Fruit fly (Drosophila melanogaster) whole organism, embryonic: ENCODE data around the gene PhKgamma.

ENCODE experiments used
- Atf3 ChIP-seq: fragments of 200-800 bp; sonication (Bioruptor generic); optimal IDR thresholded peaks from 3 replicates; lab custom pipeline; 2016; ENCODE audit warnings: missing biosample characterization, missing genetic modification characterization
- CG1024 ChIP-seq: fragments of 200-800 bp; sonication (Bioruptor generic); IDR thresholded peaks from 2 replicates; pipeline ENCODE4 v1.3.6; 2022; ENCODE audit warnings: missing biosample characterization, missing genetic modification characterization
- CG10565 ChIP-seq: fragments of 200-800 bp; sonication (Bioruptor generic); optimal IDR thresholded peaks from 3 replicates; lab custom pipeline; 2016; ENCODE audit warnings: missing biosample characterization, mild to moderate bottlenecking, missing genetic modification characterization
- CG11723 ChIP-seq: fragments of 200-800 bp; sonication (Bioruptor generic); optimal IDR thresholded peaks from 2 replicates; lab custom pipeline; 2017; ENCODE audit warnings: missing biosample characterization, mild to moderate bottlenecking, missing genetic modification characterization
- CG12391 ChIP-seq: fragments of 200-800 bp; sonication (Bioruptor generic); optimal IDR thresholded peaks from 3 replicates; lab custom pipeline; 2018; ENCODE audit warnings: missing biosample characterization, mild to moderate bottlenecking, missing genetic modification characterization, moderate library complexity
- CG17385 ChIP-seq: fragments of 200-800 bp; sonication (Bioruptor generic); optimal IDR thresholded peaks from 3 replicates; lab custom pipeline; 2018; ENCODE audit warnings: missing biosample characterization, mild to moderate bottlenecking, missing genetic modification characterization
- CG32767 ChIP-seq: fragments of 200-800 bp; sonication (Bioruptor generic); IDR thresholded peaks from 2 replicates; pipeline ENCODE4 v1.3.6; 2022; ENCODE audit warnings: missing biosample characterization, missing genetic modification characterization
- CG34224 ChIP-seq: fragments of 200-800 bp; sonication (Bioruptor generic); IDR thresholded peaks from 3 replicates; pipeline ENCODE4 v1.3.6; 2022; ENCODE audit warnings: missing biosample characterization, missing genetic modification characterization; ENCODE audit not compliant: partially characterized antibody
- CG4328 ChIP-seq: fragments of 200-800 bp; sonication (Bioruptor generic); optimal IDR thresholded peaks from 3 replicates; lab custom pipeline; 2017; ENCODE audit warnings: missing biosample characterization, missing genetic modification reagents, missing genetic modification characterization
- CG4424 ChIP-seq: fragments of 200-800 bp; sonication (Bioruptor generic); optimal IDR thresholded peaks from 3 replicates; lab custom pipeline; 2016; ENCODE audit warnings: missing biosample characterization, missing genetic modification characterization
- CG7271 ChIP-seq: fragments of 200-800 bp; sonication (Bioruptor generic); optimal IDR thresholded peaks from 2 replicates; lab custom pipeline; 2018; ENCODE audit warnings: missing biosample characterization, mild to moderate bottlenecking, missing genetic modification characterization, moderate library complexity
- CG8359 ChIP-seq: fragments of 200-800 bp; sonication (Bioruptor generic); optimal IDR thresholded peaks from 2 replicates; lab custom pipeline; 2017; ENCODE audit warnings: missing biosample characterization, mild to moderate bottlenecking, missing genetic modification characterization, borderline replicate concordance
- CG8765 ChIP-seq: fragments of 200-800 bp; sonication (Bioruptor generic); IDR thresholded peaks from 2 replicates; pipeline ENCODE4 v1.3.6; 2022; ENCODE audit warnings: missing biosample characterization, missing genetic modification characterization
- CG9437 ChIP-seq: fragments of 200-800 bp; sonication (Bioruptor generic); optimal IDR thresholded peaks from 2 replicates; lab custom pipeline; 2018; ENCODE audit warnings: missing biosample characterization, mild to moderate bottlenecking, missing genetic modification characterization
- CG9727 ChIP-seq: fragments of 200-800 bp; sonication (Bioruptor generic); optimal IDR thresholded peaks from 3 replicates; lab custom pipeline; 2017; ENCODE audit warnings: missing biosample characterization, mild to moderate bottlenecking, missing genetic modification characterization
- CG9876 ChIP-seq: fragments of 200-800 bp; sonication (Bioruptor generic); optimal IDR thresholded peaks from 2 replicates; lab custom pipeline; 2016; ENCODE audit warnings: missing biosample characterization, missing genetic modification characterization
- CTCF ChIP-seq: fragments of 200-800 bp; sonication (Bioruptor generic); optimal IDR thresholded peaks from 2 replicates; lab custom pipeline; 2017; ENCODE audit warnings: missing biosample characterization, mild to moderate bottlenecking, missing genetic modification characterization, moderate library complexity
- Dll ChIP-seq: fragments of 200-800 bp; sonication (Bioruptor generic); IDR thresholded peaks from 4 replicates; pipeline ENCODE4 v1.3.6; 2022; ENCODE audit warnings: missing biosample characterization, missing genetic modification characterization; ENCODE audit not compliant: partially characterized antibody
- Dp ChIP-seq: fragments of 200-800 bp; sonication (Bioruptor generic); optimal IDR thresholded peaks from 2 replicates; lab custom pipeline; 2018; ENCODE audit warnings: missing biosample characterization, mild to moderate bottlenecking, missing genetic modification characterization, moderate library complexity
- ERR ChIP-seq: fragments of 200-800 bp; sonication (Bioruptor generic); optimal IDR thresholded peaks from 2 replicates; lab custom pipeline; 2016; ENCODE audit warnings: missing biosample characterization, missing genetic modification characterization
- Gug ChIP-seq: fragments of 200-800 bp; sonication (Bioruptor generic); IDR thresholded peaks from 4 replicates; pipeline ENCODE4 v1.3.6; 2022; ENCODE audit warnings: missing biosample characterization, missing genetic modification characterization
- HmgD ChIP-seq: fragments of 200-800 bp; sonication (Bioruptor generic); optimal IDR thresholded peaks from 3 replicates; lab custom pipeline; 2016; ENCODE audit warnings: missing biosample characterization, missing genetic modification characterization
- Hmr ChIP-seq: fragments of 200-800 bp; sonication (Bioruptor generic); optimal IDR thresholded peaks from 3 replicates; lab custom pipeline; 2017; ENCODE audit warnings: mild to moderate bottlenecking, missing biosample characterization, missing genetic modification reagents, missing genetic modification characterization
- Meics ChIP-seq: fragments of 200-800 bp; sonication (Bioruptor generic); optimal IDR thresholded peaks from 2 replicates; lab custom pipeline; 2017; ENCODE audit warnings: missing biosample characterization, mild to moderate bottlenecking, missing genetic modification characterization
- NC2α ChIP-seq: fragments of 200-800 bp; sonication (Bioruptor generic); optimal IDR thresholded peaks from 2 replicates; lab custom pipeline; 2016; ENCODE audit warnings: missing biosample characterization, missing genetic modification characterization
- NK7.1 ChIP-seq: fragments of 200-800 bp; sonication (Bioruptor generic); optimal IDR thresholded peaks from 3 replicates; lab custom pipeline; 2016; ENCODE audit warnings: missing biosample characterization, missing genetic modification characterization
- Nf-YC ChIP-seq: fragments of 200-800 bp; optimal IDR thresholded peaks from 3 replicates; lab custom pipeline; 2019; ENCODE audit warnings: missing biosample characterization, mild to moderate bottlenecking, missing genetic modification characterization, moderate library complexity
- Rx ChIP-seq: fragments of 200-800 bp; sonication (Bioruptor generic); IDR thresholded peaks from 2 replicates; pipeline ENCODE4 v1.3.6; 2022; ENCODE audit warnings: missing biosample characterization, missing genetic modification characterization
- Taf1 ChIP-seq: fragments of 200-800 bp; sonication (Bioruptor generic); IDR thresholded peaks from 2 replicates; pipeline ENCODE4 v1.3.6; 2022; ENCODE audit warnings: missing biosample characterization, missing genetic modification characterization
- ap ChIP-seq: fragments of 200-800 bp; sonication (Bioruptor generic); IDR thresholded peaks from 2 replicates; pipeline ENCODE4 v1.3.6; 2022; ENCODE audit warnings: missing biosample characterization, missing genetic modification characterization
- bbx ChIP-seq: fragments of 200-800 bp; sonication (Bioruptor generic); IDR thresholded peaks from 2 replicates; pipeline ENCODE4 v1.3.6; 2022; ENCODE audit warnings: missing biosample characterization, missing genetic modification characterization; ENCODE audit not compliant: partially characterized antibody
- cg ChIP-seq: fragments of 200-800 bp; sonication (Bioruptor generic); optimal IDR thresholded peaks from 3 replicates; lab custom pipeline; 2019; ENCODE audit warnings: missing biosample characterization, mild to moderate bottlenecking, missing genetic modification characterization, moderate library complexity
- chif ChIP-seq, 2 experiments: fragments of 200-800 bp; sonication (Bioruptor generic); optimal IDR thresholded peaks; 3 replicates each; lab custom pipeline; 2016; ENCODE audit warnings: missing biosample characterization in 2 of 2, missing genetic modification characterization in 2 of 2
- chn ChIP-seq: fragments of 200-800 bp; sonication (Bioruptor generic); optimal IDR thresholded peaks from 2 replicates; lab custom pipeline; 2016; ENCODE audit warnings: missing biosample characterization, missing genetic modification characterization
- dpn ChIP-seq, 2 experiments: fragments of 200-800 bp; sonication (Bioruptor generic); optimal IDR thresholded peaks; 3 replicates each; lab custom pipeline; 2016; ENCODE audit warnings: missing biosample characterization in 2 of 2, missing genetic modification characterization in 2 of 2
- fd3F ChIP-seq: fragments of 200-800 bp; sonication (Bioruptor generic); optimal IDR thresholded peaks from 2 replicates; lab custom pipeline; 2018; ENCODE audit warnings: missing biosample characterization, mild to moderate bottlenecking, missing genetic modification characterization, moderate library complexity
- gsb-n ChIP-seq: fragments of 200-800 bp; sonication (Bioruptor generic); optimal IDR thresholded peaks from 3 replicates; lab custom pipeline; 2018; ENCODE audit warnings: missing biosample characterization, mild to moderate bottlenecking, missing genetic modification characterization
- gt ChIP-seq: fragments of 200-800 bp; sonication (Bioruptor generic); IDR thresholded peaks from 2 replicates; pipeline ENCODE4 v1.3.6; 2022; ENCODE audit warnings: missing biosample characterization, missing genetic modification characterization
- hb ChIP-seq: fragments of 200-800 bp; sonication (Bioruptor generic); IDR thresholded peaks from 3 replicates; pipeline ENCODE4 v1.3.6; 2022; ENCODE audit warnings: missing biosample characterization, missing genetic modification characterization; ENCODE audit not compliant: partially characterized antibody
- hbn ChIP-seq: fragments of 200-800 bp; sonication (Bioruptor generic); IDR thresholded peaks from 2 replicates; pipeline ENCODE4 v1.3.6; 2022; ENCODE audit warnings: missing biosample characterization, missing genetic modification characterization; ENCODE audit not compliant: partially characterized antibody
- kay ChIP-seq: fragments of 200-800 bp; sonication (Bioruptor generic); optimal IDR thresholded peaks from 2 replicates; lab custom pipeline; 2016; ENCODE audit warnings: missing biosample characterization, missing genetic modification characterization
- lov ChIP-seq, 2 experiments: fragments of 200-800 bp in 1 of 2; fragments of >200 bp in 1 of 2; sonication (Bioruptor generic) in 1 of 2; IDR thresholded peaks in 1 of 2; optimal IDR thresholded peaks in 1 of 2; 2 replicates in 1 of 2; 3 replicates in 1 of 2; pipeline versions ENCODE4 v1.3.6 to Lab custom; 2017 to 2022; ENCODE audit warnings: missing biosample characterization in 1 of 2, missing genetic modification characterization in 1 of 2
- mld ChIP-seq: fragments of 200-800 bp; sonication (Bioruptor generic); IDR thresholded peaks from 3 replicates; pipeline ENCODE4 v1.3.6; 2022; ENCODE audit warnings: missing biosample characterization, missing genetic modification characterization; ENCODE audit not compliant: partially characterized antibody
- p53 ChIP-seq: fragments of 200-800 bp; sonication (Bioruptor generic); optimal IDR thresholded peaks from 2 replicates; lab custom pipeline; 2016; ENCODE audit warnings: missing biosample characterization, missing genetic modification characterization
- pfk ChIP-seq: fragments of 200-800 bp; sonication (Bioruptor generic); optimal IDR thresholded peaks from 2 replicates; lab custom pipeline; 2018; ENCODE audit warnings: missing biosample characterization, mild to moderate bottlenecking, missing genetic modification characterization, moderate library complexity
- scrt ChIP-seq: fragments of 200-800 bp; sonication (Bioruptor generic); optimal IDR thresholded peaks from 2 replicates; lab custom pipeline; 2018; ENCODE audit warnings: missing biosample characterization, mild to moderate bottlenecking, missing genetic modification characterization, moderate library complexity
- slp2 ChIP-seq: fragments of 200-800 bp; sonication (Bioruptor generic); optimal IDR thresholded peaks from 2 replicates; lab custom pipeline; 2016; ENCODE audit warnings: missing biosample characterization, missing genetic modification characterization
- sna ChIP-seq: fragments of 200-800 bp; sonication (Bioruptor generic); IDR thresholded peaks from 2 replicates; pipeline ENCODE4 v1.3.6; 2022; ENCODE audit warnings: missing biosample characterization, missing genetic modification characterization; ENCODE audit not compliant: partially characterized antibody
- trem ChIP-seq: fragments of 200-800 bp; optimal IDR thresholded peaks from 3 replicates; lab custom pipeline; 2019; ENCODE audit warnings: missing biosample characterization, mild to moderate bottlenecking, missing genetic modification characterization, moderate library complexity
- tx ChIP-seq: fragments of 200-800 bp; sonication (Bioruptor generic); optimal IDR thresholded peaks from 2 replicates; lab custom pipeline; 2016; ENCODE audit warnings: missing biosample characterization, missing genetic modification characterization
- yki ChIP-seq: fragments of >200 bp; optimal IDR thresholded peaks from 3 replicates; lab custom pipeline; 2018
- z ChIP-seq: fragments of 200-800 bp; sonication (Bioruptor generic); IDR thresholded peaks from 3 replicates; pipeline ENCODE4 v1.3.6; 2022; ENCODE audit warnings: missing biosample characterization, missing genetic modification characterization

PhKgamma gene

DNA sequence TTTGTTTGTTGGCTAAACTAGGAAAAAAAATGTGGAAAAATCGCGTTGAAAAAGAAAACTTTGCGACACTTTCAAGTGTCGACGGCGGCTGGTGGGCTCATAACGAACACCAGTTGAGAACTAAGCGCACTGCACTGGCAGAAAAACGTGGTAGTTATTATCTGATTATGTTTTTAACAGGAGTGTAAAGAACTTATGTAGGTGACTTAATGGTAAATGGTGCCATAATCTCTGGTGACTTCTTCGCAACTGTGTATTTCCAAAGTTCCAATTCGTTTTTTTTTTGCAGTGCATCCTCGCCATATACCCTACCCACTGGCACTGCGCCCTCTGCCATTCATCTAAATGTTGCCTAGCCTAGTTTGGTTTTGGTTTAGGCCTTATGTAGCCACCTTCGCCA is 41.9 kb upstream of the PhKgamma start (continued):
- TF ChIP-seq lov (optimal IDR thresholded peaks at IDR 0.05; lab: Kevin White, UChicago) (no peak), lov (GFP tag; IDR thresholded peaks at IDR 0.05; lab: Robert Waterston, UW) (no peak), yki (lab: Kevin White, UChicago) (no peak), Taf1 (GFP tag; lab: Robert Waterston, UW) (no peak), CG4424 (GFP tag; lab: Kevin White, UChicago) (peak; percentile 25), CTCF (peak; percentile 3), Meics (GFP tag; lab: Kevin White, UChicago) (no peak), CG4328 (GFP tag; lab: Kevin White, UChicago) (no peak), CG9727 (GFP tag; lab: Kevin White, UChicago) (peak; percentile 8), dpn (GFP tag; optimal IDR thresholded peaks at IDR 0.05; lab: Kevin White, UChicago) (peak; percentile 11 to 44), Hmr (GFP tag; lab: Kevin White, UChicago) (no peak), chn (GFP tag; lab: Kevin White, UChicago) (no peak), ERR (no peak), Atf3 (no peak), CG32767 (GFP tag; lab: Robert Waterston, UW) (no peak), trem (tag; lab: Kevin White, UChicago) (no peak), CG11723 (GFP tag; lab: Kevin White, UChicago) (no peak), Dp (GFP tag; lab: Kevin White, UChicago) (no peak), p53 (GFP tag; lab: Kevin White, UChicago) (no peak), Nf-YC (no peak), hbn (GFP tag; lab: Robert Waterston, UW) (no peak), hb (no peak), cg (GFP tag; lab: Kevin White, UChicago) (no peak), NK7.1 (GFP tag; lab: Kevin White, UChicago) (no peak), scrt (GFP tag; lab: Kevin White, UChicago) (no peak), sna (GFP tag; lab: Robert Waterston, UW) (no peak), CG9876 (GFP tag; lab: Kevin White, UChicago) (no peak), z (GFP tag; lab: Robert Waterston, UW) (no peak), Rx (GFP tag; lab: Robert Waterston, UW) (no peak), bbx (no peak), CG10565 (no peak), chif (GFP tag; optimal IDR thresholded peaks at IDR 0.05; lab: Kevin White, UChicago) (peak; percentile 12 to 47), CG17385 (GFP tag; lab: Kevin White, UChicago) (no peak), CG1024 (GFP tag; lab: Robert Waterston, UW) (no peak), CG9437 (GFP tag; lab: Kevin White, UChicago) (no peak), ap (GFP tag; lab: Robert Waterston, UW) (no peak), mld (GFP tag; lab: Robert Waterston, UW) (no peak), HmgD (GFP tag; lab: Kevin White, UChicago) (no peak), pfk (GFP tag; lab: Kevin White, UChicago) (no peak), Dll (GFP tag; lab: Robert Waterston, UW) (no peak), gt (GFP tag; lab: Robert Waterston, UW) (no peak), CG34224 (GFP tag; lab: Robert Waterston, UW) (no peak), fd3F (GFP tag; lab: Kevin White, UChicago) (no peak), CG7271 (tag; lab: Kevin White, UChicago) (no peak), CG8359 (GFP tag; lab: Kevin White, UChicago) (no peak), kay (GFP tag; lab: Kevin White, UChicago) (no peak), Gug (GFP tag; lab: Robert Waterston, UW) (0 out of 4 replicates have a peak, but pooled peaks have one; percentile 24), tx (GFP tag; lab: Kevin White, UChicago) (no peak), NC2α (no peak), slp2 (GFP tag; lab: Kevin White, UChicago) (peak; percentile 4), CG8765 (GFP tag; lab: Robert Waterston, UW) (no peak), CG12391 (tag; lab: Kevin White, UChicago) (no peak), gsb-n (tag; lab: Kevin White, UChicago) (no peak)
